Worm (Caenorhabditis elegans) whole organism, L1 larva: Measurements from ENCODE around the gene gcy-27.

Source experiments
- C04F5.9 ChIP-seq: sonication (generic microtip); optimal IDR thresholded peaks from 2 replicates; lab custom pipeline; 2016; ENCODE audit warnings: missing genetic modification characterization, missing compliant biosample characterization
- aha-1 ChIP-seq: fragments of 150-350 bp; optimal IDR thresholded peaks from 2 replicates; lab custom pipeline; 2014; ENCODE audit warnings: missing biosample characterization, missing genetic modification characterization
- blmp-1 ChIP-seq: fragments of 150-350 bp; optimal IDR thresholded peaks from 2 replicates; lab custom pipeline; 2014; ENCODE audit warnings: missing biosample characterization, missing genetic modification characterization
- ceh-63 ChIP-seq: fragments of 200-800 bp; sonication (Bioruptor generic); optimal IDR thresholded peaks from 2 replicates; lab custom pipeline; 2018; ENCODE audit warnings: mild to moderate bottlenecking, missing genetic modification characterization, missing compliant biosample characterization
- ceh-88 ChIP-seq: fragments of 200-800 bp; sonication (Bioruptor generic); IDR thresholded peaks from 2 replicates; pipeline ENCODE4 v1.3.6; 2022; ENCODE audit warnings: missing genetic modification characterization, missing compliant biosample characterization
- ceh-90 ChIP-seq: sonication (generic microtip); optimal IDR thresholded peaks from 2 replicates; lab custom pipeline; 2016; ENCODE audit warnings: missing genetic modification characterization, missing compliant biosample characterization
- ces-1 ChIP-seq: fragments of 150-350 bp; optimal IDR thresholded peaks from 2 replicates; lab custom pipeline; 2014; ENCODE audit warnings: missing biosample characterization, missing genetic modification reagents, missing genetic modification characterization
- dpl-1 ChIP-seq, 3 experiments: fragments of 150-350 bp in 2 of 3; sonication (generic microtip) in 1 of 3; optimal IDR thresholded peaks; 2 replicates each; lab custom pipeline; 2014 to 2017; ENCODE audit warnings: missing biosample characterization in 3 of 3, missing genetic modification characterization in 3 of 3, missing genetic modification reagents in 3 of 3
- dsc-1 ChIP-seq: sonication (generic microtip); optimal IDR thresholded peaks from 2 replicates; lab custom pipeline; 2016; ENCODE audit warnings: mild to moderate bottlenecking, missing genetic modification characterization, missing compliant biosample characterization
- efl-1 ChIP-seq, 4 experiments: fragments of 150-350 bp; optimal IDR thresholded peaks in 3 of 4; peaks in 1 of 4; 1 replicate in 1 of 4; 2 replicates in 3 of 4; lab custom pipeline; 2014; ENCODE audit warnings: missing biosample characterization in 2 of 4, missing genetic modification characterization in 2 of 4, missing genetic modification reagents in 2 of 4
- elt-2 ChIP-seq: sonication (generic microtip); optimal IDR thresholded peaks from 2 replicates; lab custom pipeline; 2016; ENCODE audit warnings: missing genetic modification characterization, mild to moderate bottlenecking, inconsistent platforms, missing compliant biosample characterization, missing genetic modification reagents
- elt-3 ChIP-seq, 6 experiments: fragments of 150-350 bp in 1 of 6; sonication (generic microtip); optimal IDR thresholded peaks; 2 replicates each; lab custom pipeline; 2017 to 2018; ENCODE audit warnings: missing biosample characterization in 6 of 6, missing genetic modification characterization in 6 of 6, inconsistent platforms in 1 of 6
- fkh-4 ChIP-seq: sonication (generic microtip); optimal IDR thresholded peaks from 2 replicates; lab custom pipeline; 2016; ENCODE audit warnings: missing compliant biosample characterization, missing genetic modification characterization, borderline replicate concordance
- fkh-8 ChIP-seq: sonication (generic microtip); optimal IDR thresholded peaks from 2 replicates; lab custom pipeline; 2016; ENCODE audit warnings: mild to moderate bottlenecking, missing genetic modification characterization, missing compliant biosample characterization
- hlh-4 ChIP-seq: sonication (generic microtip); optimal IDR thresholded peaks from 2 replicates; lab custom pipeline; 2016; ENCODE audit warnings: mild to moderate bottlenecking, missing genetic modification characterization, missing compliant biosample characterization
- isw-1 ChIP-seq: fragments of 200-800 bp; sonication (Bioruptor generic); IDR thresholded peaks from 2 replicates; pipeline ENCODE4 v1.3.6; 2022; ENCODE audit warnings: missing genetic modification characterization, missing compliant biosample characterization
- jun-1 ChIP-seq: fragments of 150-350 bp; optimal IDR thresholded peaks from 2 replicates; lab custom pipeline; 2014; ENCODE audit warnings: missing biosample characterization, missing genetic modification reagents, missing genetic modification characterization
- lin-13 ChIP-seq: fragments of 150-350 bp; optimal IDR thresholded peaks from 2 replicates; lab custom pipeline; 2014; ENCODE audit warnings: missing biosample characterization, missing genetic modification reagents, missing genetic modification characterization
- lin-14 ChIP-seq: fragments of 200-800 bp; sonication (Bioruptor generic); optimal IDR thresholded peaks from 2 replicates; lab custom pipeline; 2018; ENCODE audit warnings: mild to moderate bottlenecking, missing genetic modification characterization, moderate library complexity, missing compliant biosample characterization
- lin-39 ChIP-seq: fragments of 150-350 bp; optimal IDR thresholded peaks from 2 replicates; lab custom pipeline; 2014; ENCODE audit warnings: missing biosample characterization, missing genetic modification reagents, missing genetic modification characterization
- lsy-2 ChIP-seq, 2 experiments: fragments of 150-350 bp; optimal IDR thresholded peaks; 2 replicates each; lab custom pipeline; 2014; ENCODE audit warnings: missing biosample characterization in 2 of 2, missing genetic modification characterization in 2 of 2
- mdl-1 ChIP-seq, 2 experiments: fragments of 150-350 bp; optimal IDR thresholded peaks; 2 replicates each; lab custom pipeline; 2014 to 2017; ENCODE audit warnings: missing biosample characterization in 2 of 2, missing genetic modification characterization in 2 of 2, inconsistent platforms in 1 of 2
- mef-2 ChIP-seq: fragments of 150-350 bp; optimal IDR thresholded peaks from 2 replicates; lab custom pipeline; 2014; ENCODE audit warnings: missing biosample characterization, missing genetic modification characterization
- nhr-11 ChIP-seq: fragments of 150-350 bp; optimal IDR thresholded peaks from 2 replicates; lab custom pipeline; 2014; ENCODE audit warnings: missing biosample characterization, missing genetic modification characterization
- nhr-20 ChIP-seq: sonication (generic microtip); optimal IDR thresholded peaks from 2 replicates; lab custom pipeline; 2016; ENCODE audit warnings: mild to moderate bottlenecking, missing genetic modification characterization, missing compliant biosample characterization
- nhr-237 ChIP-seq: fragments of 150-350 bp; optimal IDR thresholded peaks from 2 replicates; lab custom pipeline; 2014; ENCODE audit warnings: missing biosample characterization, missing genetic modification characterization
- nhr-71 ChIP-seq: sonication (generic microtip); optimal IDR thresholded peaks from 2 replicates; lab custom pipeline; 2016; ENCODE audit warnings: mild to moderate bottlenecking, missing genetic modification characterization, moderate library complexity, missing compliant biosample characterization
- pax-3 ChIP-seq: fragments of 200-800 bp; sonication (Bioruptor generic); optimal IDR thresholded peaks from 2 replicates; lab custom pipeline; 2018; ENCODE audit warnings: mild to moderate bottlenecking, missing genetic modification characterization, moderate library complexity, missing compliant biosample characterization
- rnt-1 ChIP-seq: sonication (generic microtip); optimal IDR thresholded peaks from 2 replicates; lab custom pipeline; 2016; ENCODE audit warnings: mild to moderate bottlenecking, missing genetic modification characterization, moderate library complexity, missing compliant biosample characterization
- skn-1 ChIP-seq: fragments of 150-350 bp; optimal IDR thresholded peaks from 2 replicates; lab custom pipeline; 2014; ENCODE audit warnings: missing biosample characterization, missing genetic modification characterization
- sup-37 ChIP-seq: fragments of 200-800 bp; sonication (Bioruptor generic); optimal IDR thresholded peaks from 2 replicates; lab custom pipeline; 2018; ENCODE audit warnings: mild to moderate bottlenecking, missing genetic modification characterization, missing compliant biosample characterization
- tbx-2 ChIP-seq: sonication (generic microtip); optimal IDR thresholded peaks from 2 replicates; lab custom pipeline; 2016; ENCODE audit warnings: missing genetic modification characterization, missing compliant biosample characterization
- unc-130 ChIP-seq: fragments of 150-350 bp; optimal IDR thresholded peaks from 2 replicates; lab custom pipeline; 2017; ENCODE audit warnings: missing biosample characterization, missing genetic modification characterization, inconsistent platforms
- unc-98 ChIP-seq: fragments of 200-800 bp; sonication (Bioruptor generic); IDR thresholded peaks from 2 replicates; pipeline ENCODE4 v1.3.6; 2022; ENCODE audit warnings: missing genetic modification characterization, missing compliant biosample characterization
- ztf-11 ChIP-seq, 2 experiments: sonication (generic microtip); optimal IDR thresholded peaks; 2 replicates each; lab custom pipeline; 2016 to 2017; ENCODE audit warnings: missing genetic modification characterization in 2 of 2, missing biosample characterization in 1 of 2, missing compliant biosample characterization in 1 of 2

gcy-27 gene

ce11 chrIV:17405530-17405929, 30.9 kb downstream of the gcy-27 start, which contains the start of gene pmp-4:
Gene pmp-4, minus strand, starts transcription at chrIV:17405630.
- TF ChIP-seq efl-1 (optimal IDR thresholded peaks at IDR 0.05; lab: Kevin White, UChicago) (no peak), efl-1 (GFP tag; optimal IDR thresholded peaks at IDR 0.05 in 1 of 2; lab: Kevin White, UChicago) (peak in 1 of 2 experiments; percentile 7), nhr-71 (tag; lab: Kevin White, UChicago) (no peak), nhr-237 (tag; lab: Kevin White, UChicago) (no peak), nhr-11 (tag; lab: Kevin White, UChicago) (no peak)

- TF ChIP-seq pax-3 (tag; lab: Kevin White, UChicago) (peak; percentile 23), mdl-1 (tag; optimal IDR thresholded peaks at IDR 0.05; lab: Kevin White, UChicago) (no peak), fkh-8 (peak; percentile 0)
Observed at ce11 chrIV:17399455-17399854, 37.0 kb downstream of the gcy-27 start, which contains the start of gene T02D1.4. Gene T02D1.4, plus strand, starts transcription at chrIV:17399755.

- TF ChIP-seq fkh-8: no peak
- TF ChIP-seq blmp-1 (tag; lab: Kevin White, UChicago): no peak
- TF ChIP-seq aha-1 (tag; lab: Kevin White, UChicago): no peak
- no peak for TF ChIP-seq lin-14 (GFP tag; lab: Kevin White, UChicago)
- TF ChIP-seq ceh-88 (GFP tag; lab: Robert Waterston, UW): no peak
- TF ChIP-seq, all 84 proteins: peak for 0
Observed at ce11 chrIV:17395910-17396309, 40.5 kb downstream of the gcy-27 start, which contains the start of gene sru-15. Gene sru-15, plus strand, starts transcription at chrIV:17396210.

ce11 chrIV:17387442-17387967, 48.9 kb downstream of the gcy-27 start, which contains the start of gene T02D1.8:
Gene T02D1.8, minus strand, starts transcription at chrIV:17387492.
- no peak for TF ChIP-seq ztf-11 (tag; optimal IDR thresholded peaks at IDR 0.05; lab: Kevin White, UChicago)
- TF ChIP-seq blmp-1 (tag; lab: Kevin White, UChicago): no peak
- no peak for TF ChIP-seq tbx-2 (tag; lab: Kevin White, UChicago)
- peak; percentile 22 for TF ChIP-seq nhr-71 (tag; lab: Kevin White, UChicago)
- no peak for TF ChIP-seq nhr-20 (tag; lab: Kevin White, UChicago)
- TF ChIP-seq elt-2 (tag; lab: Kevin White, UChicago): peak; percentile 55
- TF ChIP-seq isw-1 (GFP tag; lab: Robert Waterston, UW): no peak
- TF ChIP-seq pax-3 (tag; lab: Kevin White, UChicago): no peak
- no peak for TF ChIP-seq lin-13 (GFP tag; lab: Kevin White, UChicago)
- TF ChIP-seq sup-37 (GFP tag; lab: Kevin White, UChicago): no peak
- no peak for TF ChIP-seq ceh-63 (GFP tag; lab: Kevin White, UChicago)
- TF ChIP-seq dpl-1 (GFP tag; optimal IDR thresholded peaks at IDR 0.05; lab: Kevin White, UChicago): no peak
- no peak for TF ChIP-seq lin-39
- TF ChIP-seq mef-2 (tag; lab: Kevin White, UChicago): no peak
- TF ChIP-seq unc-130: no peak
- no peak for TF ChIP-seq jun-1
- TF ChIP-seq ces-1: no peak

ce11 chrIV:17383046-17383445, 53.4 kb downstream of the gcy-27 start, which contains the start of gene C30H6.12:
Gene C30H6.12, plus strand, starts transcription at chrIV:17383346.
- TF ChIP-seq nhr-20 (tag; lab: Kevin White, UChicago) (no peak), C04F5.9 (tag; lab: Kevin White, UChicago) (no peak), fkh-8 (no peak), lsy-2 (tag; optimal IDR thresholded peaks at IDR 0.05; lab: Kevin White, UChicago) (no peak), elt-3 (tag; optimal IDR thresholded peaks at IDR 0.05; lab: Kevin White, UChicago) (no peak), unc-98 (GFP tag; lab: Robert Waterston, UW) (no peak), skn-1 (tag; lab: Kevin White, UChicago) (no peak), ceh-90 (tag; lab: Kevin White, UChicago) (no peak), tbx-2 (tag; lab: Kevin White, UChicago) (no peak), fkh-4 (no peak), isw-1 (GFP tag; lab: Robert Waterston, UW) (no peak), nhr-237 (tag; lab: Kevin White, UChicago) (no peak), hlh-4 (tag; lab: Kevin White, UChicago) (no peak), dsc-1 (tag; lab: Kevin White, UChicago) (no peak), rnt-1 (tag; lab: Kevin White, UChicago) (no peak)
